Fruit fly (Drosophila melanogaster): ENCODE results near the gene CG31301.
A peak's percentile ranks its signal among the peaks of the same experiment; 100 is the strongest.

CG31301 gene

dm6 chr3R:15339111-15339510, 6.9 kb upstream of the CG31301 start:
- TF ChIP-seq Rel (GFP tag; optimal IDR thresholded peaks at IDR 0.05): no peak
- TF ChIP-seq Rel (tag; optimal IDR thresholded peaks at IDR 0.05): peak; percentile 76
- no peak for TF ChIP-seq fru (GFP tag; optimal IDR thresholded peaks at IDR 0.05)

- TF ChIP-seq CrebA (GFP tag; optimal IDR thresholded peaks at IDR 0.05; ENCODE audit: borderline replicate concordance) (no peak), Sp1 (GFP tag; optimal IDR thresholded peaks at IDR 0.05) (no peak), Vsx2 (GFP tag; optimal IDR thresholded peaks at IDR 0.05; ENCODE audit: partially characterized antibody) (no peak), jim (GFP tag; optimal IDR thresholded peaks at IDR 0.05) (no peak)
Measured at dm6 chr3R:15340052-15340732, 5.8 kb upstream of the CG31301 start, which contains the start of gene SerRS-m. Gene SerRS-m, plus strand, starts transcription at chr3R:15340667.

dm6 chr3R:15342432-15342925, 3.5 kb upstream of the CG31301 start:
- TF ChIP-seq ey (GFP tag; optimal IDR thresholded peaks at IDR 0.05): peak; percentile 7
- TF ChIP-seq Jra (GFP tag; optimal IDR thresholded peaks at IDR 0.05): no peak
- peak; percentile 12 for TF ChIP-seq OdsH (GFP tag; optimal IDR thresholded peaks at IDR 0.05)
- peak in 1 of 2 experiments; percentile 38 for TF ChIP-seq foxo (GFP tag; optimal IDR thresholded peaks at IDR 0.05)
- TF ChIP-seq HLH106 (tag; optimal IDR thresholded peaks at IDR 0.05): peak; percentile 16
- no peak for TF ChIP-seq dmrt93B (GFP tag; optimal IDR thresholded peaks at IDR 0.05)
- no peak for TF ChIP-seq Vsx2 (GFP tag; optimal IDR thresholded peaks at IDR 0.05; ENCODE audit: partially characterized antibody)
- no peak for TF ChIP-seq pan (optimal IDR thresholded peaks at IDR 0.05)

DNA sequence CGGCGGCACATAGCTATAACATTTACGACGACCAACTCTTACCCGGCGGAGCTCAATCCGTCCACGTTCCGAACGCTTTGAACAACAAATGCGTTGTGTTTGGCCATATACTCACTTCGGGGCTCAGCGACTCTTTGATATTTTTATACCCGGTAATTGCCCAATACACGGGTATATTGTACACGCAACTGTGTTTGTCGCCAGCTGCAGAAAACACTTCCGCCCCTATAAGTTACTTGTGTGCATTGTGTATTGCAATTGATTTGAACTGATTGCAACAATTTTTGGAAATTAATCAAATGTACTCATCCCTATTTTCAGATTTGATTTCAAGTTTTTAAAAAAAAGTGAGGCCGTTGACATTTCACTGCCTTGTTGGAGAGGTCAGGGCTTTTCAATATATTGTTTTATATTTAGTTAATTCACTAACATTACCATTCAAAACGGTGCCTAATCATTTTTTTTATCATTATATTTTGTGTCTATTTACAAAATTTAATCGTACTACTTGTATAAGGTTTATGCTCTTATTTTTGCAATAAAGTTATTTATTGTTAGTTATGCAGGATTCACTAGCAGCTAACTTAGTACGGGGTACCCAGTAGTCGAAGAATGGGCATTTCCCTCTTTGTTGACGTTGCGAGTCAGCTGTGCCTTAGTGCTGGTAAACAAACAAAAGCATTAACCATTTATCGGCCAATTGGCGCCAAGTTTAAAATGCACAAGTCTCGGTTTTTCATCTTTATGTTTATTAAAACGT, 2.9 kb upstream of the CG31301 start, which contains the start of gene Nagk:
TSS of gene Nagk (minus strand) at position 331 of the 760 bp plus-strand sequence.
- peak; percentile 56 for TF ChIP-seq HLH106 (tag; optimal IDR thresholded peaks at IDR 0.05)
- TF ChIP-seq Myc (optimal IDR thresholded peaks at IDR 0.05): no peak
- TF ChIP-seq CG32264 (GFP tag; optimal IDR thresholded peaks at IDR 0.05): peak; percentile 34
- peak; percentile 57 for TF ChIP-seq Jra (GFP tag; optimal IDR thresholded peaks at IDR 0.05)
- peak; percentile 73 for TF ChIP-seq fru (GFP tag; optimal IDR thresholded peaks at IDR 0.05)
- peak; percentile 68 for TF ChIP-seq OdsH (GFP tag; optimal IDR thresholded peaks at IDR 0.05)
- peak; percentile 49 for TF ChIP-seq br (GFP tag; optimal IDR thresholded peaks at IDR 0.05)
- TF ChIP-seq Dif (GFP tag; optimal IDR thresholded peaks at IDR 0.05; ENCODE audit: partially characterized antibody): peak; percentile 37
- peak; percentile 63 for TF ChIP-seq rgr (GFP tag; optimal IDR thresholded peaks at IDR 0.05)
- no peak for TF ChIP-seq Vsx2 (GFP tag; optimal IDR thresholded peaks at IDR 0.05; ENCODE audit: partially characterized antibody)
- peak; percentile 68 for TF ChIP-seq Sp1 (GFP tag; optimal IDR thresholded peaks at IDR 0.05)
- TF ChIP-seq CG9705 (GFP tag; optimal IDR thresholded peaks at IDR 0.05): peak; percentile 34
- no peak for TF ChIP-seq dl (GFP tag; optimal IDR thresholded peaks at IDR 0.05; ENCODE audit: insufficient read depth in 1 of 2, partially characterized antibody in 2 of 2)
- peak; percentile 65 for TF ChIP-seq sv (GFP tag; optimal IDR thresholded peaks at IDR 0.05)
- no peak for TF ChIP-seq dmrt93B (GFP tag; optimal IDR thresholded peaks at IDR 0.05)
- TF ChIP-seq Dfd (GFP tag; optimal IDR thresholded peaks at IDR 0.05): no peak
- TF ChIP-seq sage (GFP tag; optimal IDR thresholded peaks at IDR 0.05): no peak
- TF ChIP-seq ey (GFP tag; optimal IDR thresholded peaks at IDR 0.05): peak; percentile 71
- no peak for TF ChIP-seq tai (GFP tag; optimal IDR thresholded peaks at IDR 0.05)
- no peak for TF ChIP-seq jim (GFP tag; optimal IDR thresholded peaks at IDR 0.05)
- TF ChIP-seq GATAd (GFP tag; optimal IDR thresholded peaks at IDR 0.05): no peak
- peak; percentile 82 for TF ChIP-seq Hr83 (GFP tag; optimal IDR thresholded peaks at IDR 0.05; ENCODE audit: poor library complexity, severe bottlenecking)
- peak; percentile 86 for TF ChIP-seq pan (optimal IDR thresholded peaks at IDR 0.05)
- no peak for TF ChIP-seq N (GFP tag; optimal IDR thresholded peaks at IDR 0.05)
- no peak for TF ChIP-seq Hr78 (GFP tag; optimal IDR thresholded peaks at IDR 0.05)
- TF ChIP-seq Mio (GFP tag; optimal IDR thresholded peaks at IDR 0.05): no peak
- TF ChIP-seq lola (GFP tag; optimal IDR thresholded peaks at IDR 0.05): no peak
- TF ChIP-seq Abd-B (GFP tag; optimal IDR thresholded peaks at IDR 0.05): no peak
- no peak for TF ChIP-seq brk (GFP tag; optimal IDR thresholded peaks at IDR 0.05)
- TF ChIP-seq psq (GFP tag; optimal IDR thresholded peaks at IDR 0.05): peak; percentile 51
- no peak for TF ChIP-seq CrebA (GFP tag; optimal IDR thresholded peaks at IDR 0.05; ENCODE audit: borderline replicate concordance)
- peak in 1 of 2 experiments; percentile 76 for TF ChIP-seq foxo (GFP tag; optimal IDR thresholded peaks at IDR 0.05)
- TF ChIP-seq dsf (GFP tag; optimal IDR thresholded peaks at IDR 0.05; ENCODE audit: borderline replicate concordance): no peak
- TF ChIP-seq h (GFP tag; optimal IDR thresholded peaks at IDR 0.05): peak; percentile 70
- TF ChIP-seq usp (GFP tag; optimal IDR thresholded peaks at IDR 0.05): no peak
- TF ChIP-seq Hnf4 (GFP tag; optimal IDR thresholded peaks at IDR 0.05): no peak
- peak; percentile 89 for TF ChIP-seq woc (GFP tag; optimal IDR thresholded peaks at IDR 0.05)
- TF ChIP-seq Rel (GFP tag; optimal IDR thresholded peaks at IDR 0.05): no peak
- peak; percentile 93 for TF ChIP-seq Rel (tag; optimal IDR thresholded peaks at IDR 0.05)

All from whole organism, wandering third instar larva.